Worm (Caenorhabditis elegans): Measurements from ENCODE around the gene nhr-161.

DNA sequence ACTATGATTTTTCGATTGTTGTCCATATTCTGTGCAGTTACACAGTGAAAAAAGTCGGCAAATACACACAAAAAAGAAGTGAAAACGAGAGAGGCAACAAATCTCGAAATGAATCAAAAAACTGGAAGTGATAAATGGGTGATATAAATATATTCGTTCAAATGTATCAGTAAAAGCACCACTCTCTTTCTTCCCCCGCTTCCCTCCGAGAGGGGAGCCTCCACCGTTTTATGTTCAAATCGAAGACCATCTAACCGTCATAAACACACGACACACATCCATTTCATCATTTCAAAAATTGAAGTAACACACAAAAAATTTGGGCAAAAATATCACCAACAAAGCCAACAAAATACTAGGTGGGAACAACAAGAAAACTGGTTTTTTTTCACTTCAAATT, 44.3 kb upstream of the nhr-161 start, which contains the start of gene F20A1.6:
- TF ChIP-seq eor-1 (tag; optimal IDR thresholded peaks at IDR 0.05) (no peak), elt-2 (tag; optimal IDR thresholded peaks at IDR 0.05) (no peak), nhr-237 (tag; optimal IDR thresholded peaks at IDR 0.05) (no peak), tbx-2 (tag; optimal IDR thresholded peaks at IDR 0.05) (no peak), lin-15B (tag; optimal IDR thresholded peaks at IDR 0.05) (no peak), nhr-76 (tag; optimal IDR thresholded peaks at IDR 0.05) (no peak), ceh-28 (tag; optimal IDR thresholded peaks at IDR 0.05) (no peak), jun-1 (tag; optimal IDR thresholded peaks at IDR 0.05) (no peak), pha-4 (tag; optimal IDR thresholded peaks at IDR 0.05) (no peak), lin-39 (tag; optimal IDR thresholded peaks at IDR 0.05) (no peak)
